Fruit fly (Drosophila melanogaster) whole organism, embryonic: ENCODE results near the gene Cap-D3.
A peak's percentile ranks its signal among the peaks of the same experiment; 100 is the strongest.

Experiments used
- Bgb ChIP-seq: fragments of 200-800 bp; sonication (Bioruptor generic); IDR thresholded peaks from 2 replicates; pipeline ENCODE4 v1.3.6; 2022; ENCODE audit warnings: missing biosample characterization, missing genetic modification characterization; ENCODE audit not compliant: partially characterized antibody
- Blimp-1 ChIP-seq: fragments of 200-800 bp; sonication (Bioruptor generic); optimal IDR thresholded peaks from 3 replicates; lab custom pipeline; 2018; ENCODE audit warnings: missing biosample characterization, missing genetic modification characterization, mild to moderate bottlenecking, moderate library complexity, missing genetic modification reagents
- CG10431 ChIP-seq: fragments of 200-800 bp; sonication (Bioruptor generic); optimal IDR thresholded peaks from 3 replicates; lab custom pipeline; 2018; ENCODE audit warnings: missing biosample characterization, mild to moderate bottlenecking, missing genetic modification characterization
- CG10979 ChIP-seq: fragments of 200-800 bp; sonication (Bioruptor generic); optimal IDR thresholded peaks from 2 replicates; lab custom pipeline; 2018; ENCODE audit warnings: missing biosample characterization, mild to moderate bottlenecking, missing genetic modification characterization, moderate library complexity
- CG11247 ChIP-seq: fragments of 200-800 bp; sonication (Bioruptor generic); IDR thresholded peaks from 2 replicates; pipeline ENCODE4 v1.3.6; 2022; ENCODE audit warnings: missing biosample characterization, missing genetic modification characterization
- CG12155 ChIP-seq: fragments of 200-800 bp; sonication (Bioruptor generic); optimal IDR thresholded peaks from 3 replicates; lab custom pipeline; 2016; ENCODE audit warnings: missing biosample characterization, missing genetic modification characterization
- CG13624 ChIP-seq: fragments of 200-800 bp; sonication (Bioruptor generic); optimal IDR thresholded peaks from 2 replicates; lab custom pipeline; 2016; ENCODE audit warnings: missing biosample characterization, missing genetic modification characterization
- CG13894 ChIP-seq: fragments of 200-800 bp; sonication (Bioruptor generic); optimal IDR thresholded peaks from 3 replicates; lab custom pipeline; 2018; ENCODE audit warnings: missing biosample characterization, mild to moderate bottlenecking, missing genetic modification characterization, moderate library complexity
- CG14860 ChIP-seq: fragments of 200-800 bp; sonication (Bioruptor generic); IDR thresholded peaks from 3 replicates; pipeline ENCODE4 v1.3.6; 2022; ENCODE audit warnings: missing biosample characterization, missing genetic modification characterization; ENCODE audit not compliant: partially characterized antibody
- CG17612 ChIP-seq: fragments of 200-800 bp; sonication (Bioruptor generic); IDR thresholded peaks from 2 replicates; pipeline ENCODE4 v1.3.6; 2022; ENCODE audit warnings: missing biosample characterization, missing genetic modification characterization
- CG2116 ChIP-seq: fragments of 200-800 bp; sonication (Bioruptor generic); optimal IDR thresholded peaks from 3 replicates; lab custom pipeline; 2018; ENCODE audit warnings: missing biosample characterization, mild to moderate bottlenecking, missing genetic modification characterization
- CG3065 ChIP-seq: fragments of 200-800 bp; sonication (Bioruptor generic); optimal IDR thresholded peaks from 2 replicates; lab custom pipeline; 2016; ENCODE audit warnings: missing biosample characterization, missing genetic modification characterization
- CG31388 ChIP-seq: fragments of 200-800 bp; sonication (Bioruptor generic); optimal IDR thresholded peaks from 2 replicates; lab custom pipeline; 2016; ENCODE audit warnings: missing biosample characterization, missing genetic modification characterization
- CG3281 ChIP-seq: fragments of 200-800 bp; sonication (Bioruptor generic); optimal IDR thresholded peaks from 3 replicates; lab custom pipeline; 2017; ENCODE audit warnings: missing biosample characterization, mild to moderate bottlenecking, missing genetic modification characterization
- CG4404 ChIP-seq: fragments of 200-800 bp; sonication (Bioruptor generic); IDR thresholded peaks from 2 replicates; pipeline ENCODE4 v1.3.6; 2022; ENCODE audit warnings: missing biosample characterization, missing genetic modification characterization
- CG4617 ChIP-seq: fragments of 200-800 bp; sonication (Bioruptor generic); optimal IDR thresholded peaks from 3 replicates; lab custom pipeline; 2016; ENCODE audit warnings: missing biosample characterization, missing genetic modification characterization, borderline replicate concordance
- CG4730 ChIP-seq: fragments of 200-800 bp; sonication (Bioruptor generic); IDR thresholded peaks from 2 replicates; pipeline ENCODE4 v1.3.6; 2022; ENCODE audit warnings: missing biosample characterization, missing genetic modification characterization
- CG7786 ChIP-seq: fragments of 200-800 bp; sonication (Bioruptor generic); optimal IDR thresholded peaks from 2 replicates; lab custom pipeline; 2016; ENCODE audit warnings: missing biosample characterization, missing genetic modification characterization
- CG8924 ChIP-seq: fragments of 200-800 bp; optimal IDR thresholded peaks from 3 replicates; lab custom pipeline; 2019; ENCODE audit warnings: missing biosample characterization, mild to moderate bottlenecking, missing genetic modification characterization, moderate library complexity
- CG9609 ChIP-seq: fragments of 200-800 bp; sonication (Bioruptor generic); optimal IDR thresholded peaks from 3 replicates; lab custom pipeline; 2016; ENCODE audit warnings: missing biosample characterization, missing genetic modification characterization
- CG9727 ChIP-seq: fragments of 200-800 bp; sonication (Bioruptor generic); optimal IDR thresholded peaks from 3 replicates; lab custom pipeline; 2017; ENCODE audit warnings: missing biosample characterization, mild to moderate bottlenecking, missing genetic modification characterization
- CG9876 ChIP-seq: fragments of 200-800 bp; sonication (Bioruptor generic); optimal IDR thresholded peaks from 2 replicates; lab custom pipeline; 2016; ENCODE audit warnings: missing biosample characterization, missing genetic modification characterization
- Dek ChIP-seq: fragments of 200-800 bp; sonication (Bioruptor generic); optimal IDR thresholded peaks from 3 replicates; lab custom pipeline; 2019; ENCODE audit warnings: missing biosample characterization, mild to moderate bottlenecking, missing genetic modification characterization, moderate library complexity
- Dip3 ChIP-seq: fragments of 200-800 bp; sonication (Bioruptor generic); optimal IDR thresholded peaks from 3 replicates; lab custom pipeline; 2016; ENCODE audit warnings: missing biosample characterization, missing genetic modification characterization
- Dll ChIP-seq: fragments of 200-800 bp; sonication (Bioruptor generic); IDR thresholded peaks from 4 replicates; pipeline ENCODE4 v1.3.6; 2022; ENCODE audit warnings: missing biosample characterization, missing genetic modification characterization; ENCODE audit not compliant: partially characterized antibody
- Dp ChIP-seq: fragments of 200-800 bp; sonication (Bioruptor generic); optimal IDR thresholded peaks from 2 replicates; lab custom pipeline; 2018; ENCODE audit warnings: missing biosample characterization, mild to moderate bottlenecking, missing genetic modification characterization, moderate library complexity
- Fer2 ChIP-seq: fragments of 200-800 bp; sonication (Bioruptor generic); optimal IDR thresholded peaks from 2 replicates; lab custom pipeline; 2018; ENCODE audit warnings: missing biosample characterization, mild to moderate bottlenecking, missing genetic modification characterization, moderate library complexity
- Hmx ChIP-seq: fragments of 200-800 bp; sonication (Bioruptor generic); optimal IDR thresholded peaks from 2 replicates; lab custom pipeline; 2016; ENCODE audit warnings: missing biosample characterization, missing genetic modification characterization
- MBD-R2 ChIP-seq: fragments of 200-800 bp; sonication (Bioruptor generic); IDR thresholded peaks from 2 replicates; pipeline ENCODE4 v1.3.6; 2022; ENCODE audit warnings: missing biosample characterization, missing genetic modification characterization
- Mrtf ChIP-seq: fragments of 200-800 bp; sonication (Bioruptor generic); IDR thresholded peaks from 3 replicates; pipeline ENCODE4 v1.3.6; 2022; ENCODE audit warnings: missing biosample characterization, missing genetic modification characterization
- Ptx1 ChIP-seq: fragments of 200-800 bp; sonication (Bioruptor generic); IDR thresholded peaks from 2 replicates; pipeline ENCODE4 v1.3.6; 2022; ENCODE audit warnings: missing biosample characterization, missing genetic modification characterization
- Ravus ChIP-seq: fragments of 200-800 bp; sonication (Bioruptor generic); IDR thresholded peaks from 2 replicates; pipeline ENCODE4 v1.3.6; 2022; ENCODE audit warnings: missing biosample characterization, missing genetic modification characterization
- Rfx ChIP-seq: fragments of 200-800 bp; sonication (Bioruptor generic); IDR thresholded peaks from 2 replicates; pipeline ENCODE4 v1.3.6; 2022; ENCODE audit warnings: missing biosample characterization, missing genetic modification characterization
- Tbp ChIP-seq: fragments of >200 bp; optimal IDR thresholded peaks from 2 replicates; lab custom pipeline; 2018; ENCODE audit warnings: missing biosample characterization, missing genetic modification characterization
- ara ChIP-seq: fragments of 200-800 bp; sonication (Bioruptor generic); IDR thresholded peaks from 2 replicates; pipeline ENCODE4 v1.3.6; 2022; ENCODE audit warnings: missing biosample characterization, missing genetic modification characterization
- bsh ChIP-seq, 2 experiments: fragments of 200-800 bp; sonication (Bioruptor generic); optimal IDR thresholded peaks; 2 replicates each; lab custom pipeline; 2017 to 2018; ENCODE audit warnings: mild to moderate bottlenecking in 2 of 2, missing biosample characterization in 2 of 2, missing genetic modification characterization in 2 of 2, moderate library complexity in 1 of 2
- emc ChIP-seq: fragments of 200-800 bp; sonication (Bioruptor generic); optimal IDR thresholded peaks from 2 replicates; lab custom pipeline; 2016; ENCODE audit warnings: missing biosample characterization, missing genetic modification characterization
- esg ChIP-seq: fragments of 200-800 bp; sonication (Bioruptor generic); conservative IDR thresholded peaks from 2 replicates; pipeline ENCODE4 v1.3.6; 2022; ENCODE audit warnings: missing biosample characterization, missing genetic modification characterization
- ewg ChIP-seq: fragments of 200-800 bp; sonication (Bioruptor generic); optimal IDR thresholded peaks from 3 replicates; lab custom pipeline; 2017; ENCODE audit warnings: mild to moderate bottlenecking, missing biosample characterization, missing genetic modification reagents, missing genetic modification characterization
- eyg ChIP-seq: fragments of 200-800 bp; sonication (Bioruptor generic); optimal IDR thresholded peaks from 3 replicates; lab custom pipeline; 2016; ENCODE audit warnings: missing biosample characterization, missing genetic modification characterization
- ftz-f1 ChIP-seq: fragments of 200-800 bp; sonication (Bioruptor generic); optimal IDR thresholded peaks from 2 replicates; lab custom pipeline; 2016; ENCODE audit warnings: missing biosample characterization, missing genetic modification characterization
- fu2 ChIP-seq: fragments of 200-800 bp; sonication (Bioruptor generic); optimal IDR thresholded peaks from 2 replicates; lab custom pipeline; 2016; ENCODE audit warnings: missing biosample characterization, missing genetic modification characterization
- inv ChIP-seq: fragments of 200-800 bp; sonication (Bioruptor generic); IDR thresholded peaks from 2 replicates; pipeline ENCODE4 v1.3.6; 2022; ENCODE audit warnings: missing biosample characterization, missing genetic modification characterization; ENCODE audit not compliant: partially characterized antibody
- jigr1 ChIP-seq: fragments of 200-800 bp; sonication (Bioruptor generic); IDR thresholded peaks from 3 replicates; pipeline ENCODE4 v1.3.6; 2022; ENCODE audit warnings: missing biosample characterization, missing genetic modification characterization
- mld ChIP-seq: fragments of 200-800 bp; sonication (Bioruptor generic); IDR thresholded peaks from 3 replicates; pipeline ENCODE4 v1.3.6; 2022; ENCODE audit warnings: missing biosample characterization, missing genetic modification characterization; ENCODE audit not compliant: partially characterized antibody
- p53 ChIP-seq: fragments of 200-800 bp; sonication (Bioruptor generic); optimal IDR thresholded peaks from 2 replicates; lab custom pipeline; 2016; ENCODE audit warnings: missing biosample characterization, missing genetic modification characterization
- pita ChIP-seq: fragments of 200-800 bp; sonication (Bioruptor generic); optimal IDR thresholded peaks from 2 replicates; lab custom pipeline; 2017; ENCODE audit warnings: missing biosample characterization, mild to moderate bottlenecking, missing genetic modification characterization
- sr ChIP-seq: fragments of 200-800 bp; sonication (Bioruptor generic); IDR thresholded peaks from 3 replicates; pipeline ENCODE4 v1.3.6; 2022; ENCODE audit warnings: missing biosample characterization, missing genetic modification characterization
- sug ChIP-seq: fragments of 200-800 bp; optimal IDR thresholded peaks from 2 replicates; lab custom pipeline; 2019; ENCODE audit warnings: missing biosample characterization, mild to moderate bottlenecking, missing genetic modification characterization, moderate library complexity
- tio ChIP-seq: fragments of 200-800 bp; sonication (Bioruptor generic); optimal IDR thresholded peaks from 2 replicates; lab custom pipeline; 2017; ENCODE audit warnings: missing biosample characterization, missing genetic modification characterization, inconsistent platforms
- zfh2 ChIP-seq: fragments of 200-800 bp; sonication (Bioruptor generic); optimal IDR thresholded peaks from 2 replicates; lab custom pipeline; 2016; ENCODE audit warnings: missing biosample characterization, missing genetic modification characterization

The Cap-D3 gene

DNA sequence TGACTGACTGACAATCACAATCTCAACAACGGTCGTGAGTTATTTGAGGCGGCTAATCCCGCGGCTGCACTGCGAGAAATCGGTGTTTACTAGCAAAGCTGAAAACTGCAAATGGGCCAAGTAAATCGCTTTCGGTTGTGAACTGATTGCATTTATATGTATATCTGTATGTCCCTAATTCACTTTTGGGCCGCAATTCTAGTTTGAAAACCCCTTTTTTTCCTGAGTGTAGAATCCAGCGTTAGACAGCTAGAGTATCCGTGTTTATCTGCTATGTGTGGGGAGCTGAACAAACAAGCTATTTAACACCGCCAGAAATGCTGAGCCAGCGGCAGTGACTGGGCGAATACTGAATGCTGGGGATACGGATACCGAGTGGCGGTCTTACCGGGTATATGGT is 49.0 kb upstream of the Cap-D3 start (continued):
- TF ChIP-seq CG13894 (tag; lab: Kevin White, UChicago): no peak
- TF ChIP-seq CG9727: peak; percentile 87
- peak; percentile 86 for TF ChIP-seq CG9876 (GFP tag; lab: Kevin White, UChicago)
- peak; percentile 71 for TF ChIP-seq CG4730
- TF ChIP-seq Dll (GFP tag; lab: Robert Waterston, UW): no peak
- peak; percentile 87 for TF ChIP-seq CG7786 (GFP tag; lab: Kevin White, UChicago)
- peak in 1 of 2 experiments; percentile 85 for TF ChIP-seq bsh (GFP tag; optimal IDR thresholded peaks at IDR 0.05; lab: Kevin White, UChicago)
- TF ChIP-seq Hmx: peak; percentile 55
- peak; percentile 93 for TF ChIP-seq ara (GFP tag; lab: Robert Waterston, UW)
- no peak for TF ChIP-seq pita (GFP tag; lab: Kevin White, UChicago)
- TF ChIP-seq Dip3: peak; percentile 56
- peak; percentile 81 for TF ChIP-seq p53 (GFP tag; lab: Kevin White, UChicago)
- peak; percentile 80 for TF ChIP-seq CG8924 (tag; lab: Kevin White, UChicago)
- TF ChIP-seq CG4404 (GFP tag; lab: Robert Waterston, UW): peak; percentile 91
- peak; percentile 63 for TF ChIP-seq CG12155 (GFP tag; lab: Kevin White, UChicago)
- TF ChIP-seq CG11247 (GFP tag; lab: Robert Waterston, UW): peak; percentile 74
- peak; percentile 85 for TF ChIP-seq tio (GFP tag; lab: Kevin White, UChicago)
- TF ChIP-seq CG2116 (GFP tag; lab: Kevin White, UChicago): peak; percentile 34
- no peak for TF ChIP-seq mld (GFP tag; lab: Robert Waterston, UW)
- TF ChIP-seq Ravus (GFP tag; lab: Robert Waterston, UW): no peak; the same call in 1 of the 2 replicates
- peak; percentile 84 for TF ChIP-seq Rfx (GFP tag; lab: Robert Waterston, UW)
- TF ChIP-seq CG31388 (GFP tag; lab: Kevin White, UChicago): no peak
- TF ChIP-seq jigr1 (GFP tag; lab: Robert Waterston, UW): peak; percentile 54; the same call in 1 of the 3 replicates
- TF ChIP-seq CG10431 (GFP tag; lab: Kevin White, UChicago): peak; percentile 35
- TF ChIP-seq Blimp-1 (GFP tag; lab: Kevin White, UChicago): peak; percentile 78
- no peak for TF ChIP-seq Dp
- peak; percentile 45 for TF ChIP-seq emc
- peak; percentile 89 for TF ChIP-seq esg (GFP tag; lab: Robert Waterston, UW)
- peak; percentile 66; the same call in 2 of the 3 replicates for TF ChIP-seq Mrtf
- peak; percentile 66 for TF ChIP-seq eyg (GFP tag; lab: Kevin White, UChicago)
- TF ChIP-seq CG13624 (GFP tag; lab: Kevin White, UChicago): peak; percentile 57
- peak; percentile 92 for TF ChIP-seq CG9609 (GFP tag; lab: Kevin White, UChicago)
- TF ChIP-seq Dek (tag; lab: Kevin White, UChicago): peak; percentile 71
- peak; percentile 63 for TF ChIP-seq CG17612
- TF ChIP-seq fu2 (GFP tag; lab: Kevin White, UChicago): peak; percentile 77
- TF ChIP-seq CG3065 (GFP tag; lab: Kevin White, UChicago): peak; percentile 74
- peak; percentile 58 for TF ChIP-seq ewg (GFP tag; lab: Kevin White, UChicago)
- TF ChIP-seq Ptx1 (GFP tag; lab: Robert Waterston, UW): peak; percentile 79
- TF ChIP-seq sug: peak; percentile 47
- 0 out of 3 replicates have a peak, but pooled peaks have one; percentile 13 for TF ChIP-seq sr (GFP tag; lab: Robert Waterston, UW)
- TF ChIP-seq MBD-R2 (GFP tag; lab: Robert Waterston, UW): peak; percentile 57; the same call in 1 of the 2 replicates
- TF ChIP-seq ftz-f1 (GFP tag; lab: Kevin White, UChicago): no peak
- no peak for TF ChIP-seq Bgb (GFP tag; lab: Robert Waterston, UW)
- TF ChIP-seq CG3281 (GFP tag; lab: Kevin White, UChicago): peak; percentile 31
- peak; percentile 90 for TF ChIP-seq CG10979 (tag; lab: Kevin White, UChicago)
- TF ChIP-seq CG14860 (GFP tag; lab: Robert Waterston, UW): no peak
- TF ChIP-seq CG4617: peak; percentile 69
- peak; percentile 14 for TF ChIP-seq Fer2 (tag; lab: Kevin White, UChicago)
- TF ChIP-seq zfh2 (GFP tag; lab: Kevin White, UChicago): peak; percentile 68
- TF ChIP-seq inv: no peak
- TF ChIP-seq Tbp (GFP tag; lab: Kevin White, UChicago): no peak
